Fruit fly (Drosophila melanogaster): Measurements from ENCODE around the gene CG15353.

The CG15353 gene

DNA sequence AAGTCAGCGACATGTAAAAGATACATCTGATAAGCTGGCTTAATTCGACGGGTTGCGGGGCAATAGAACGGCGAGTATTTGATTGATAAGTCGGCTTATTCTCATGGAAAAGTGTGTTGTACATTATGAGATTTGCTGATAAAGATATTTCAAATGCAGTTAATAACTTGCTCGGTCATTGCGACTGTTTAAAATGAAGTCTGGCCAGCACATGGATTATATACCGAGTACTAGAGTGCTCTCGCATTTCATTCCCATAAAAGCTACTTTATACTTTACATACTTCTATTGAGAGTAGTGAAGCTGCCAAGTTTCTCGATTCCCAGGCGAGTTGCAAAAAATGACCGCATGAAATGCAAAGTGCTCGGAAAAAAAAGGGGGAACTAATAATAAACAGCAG, 39.1 kb downstream of the CG15353 start:
- TF ChIP-seq ovo (GFP tag; optimal IDR thresholded peaks at IDR 0.05) (no peak), Crg-1 (GFP tag; optimal IDR thresholded peaks at IDR 0.05) (no peak), bab1 (GFP tag; optimal IDR thresholded peaks at IDR 0.05) (no peak), kay (GFP tag; ENCODE audit: borderline replicate concordance) (no peak), CG33017 (tag; optimal IDR thresholded peaks at IDR 0.05) (no peak), CG14711 (tag; optimal IDR thresholded peaks at IDR 0.05) (no peak), CG1620 (GFP tag; optimal IDR thresholded peaks at IDR 0.05) (no peak), Clk (GFP tag; optimal IDR thresholded peaks at IDR 0.05) (no peak), CG5204 (GFP tag; optimal IDR thresholded peaks at IDR 0.05) (no peak), Mnt (GFP tag; optimal IDR thresholded peaks at IDR 0.05) (no peak), toe (GFP tag; optimal IDR thresholded peaks at IDR 0.05) (no peak), CG11617 (GFP tag; optimal IDR thresholded peaks at IDR 0.05) (no peak), tj (GFP tag; optimal IDR thresholded peaks at IDR 0.05) (no peak), CG7101 (tag; optimal IDR thresholded peaks at IDR 0.05) (no peak), Hr96 (GFP tag; optimal IDR thresholded peaks at IDR 0.05) (no peak)

DNA sequence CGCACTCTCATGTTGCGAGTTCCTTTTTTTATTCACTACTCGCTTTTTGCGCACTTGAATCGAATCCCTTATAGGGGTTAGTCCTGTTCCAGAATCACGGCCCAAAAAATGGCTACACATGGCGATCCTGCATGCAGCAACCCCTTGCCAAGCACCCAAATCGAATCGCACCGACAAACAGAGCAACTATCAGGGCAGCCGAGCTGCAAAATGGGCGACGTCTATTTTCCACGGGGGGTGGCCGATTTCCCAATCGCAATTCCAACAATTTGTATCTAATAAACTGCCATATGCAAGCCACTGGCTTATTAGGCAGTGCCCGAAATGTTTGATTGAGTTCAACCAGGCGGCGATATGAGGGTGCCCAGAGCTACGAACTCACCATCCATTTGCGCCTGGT, 39.7 kb downstream of the CG15353 start:
- no peak for TF ChIP-seq Crg-1 (GFP tag; optimal IDR thresholded peaks at IDR 0.05)
- TF ChIP-seq Clk (GFP tag; optimal IDR thresholded peaks at IDR 0.05), result no peak
- TF ChIP-seq CG33017 (tag; optimal IDR thresholded peaks at IDR 0.05), result no peak
- no peak for TF ChIP-seq CG5204 (GFP tag; optimal IDR thresholded peaks at IDR 0.05)
- TF ChIP-seq kay (GFP tag; ENCODE audit: borderline replicate concordance), result no peak
- no peak for TF ChIP-seq CG1620 (GFP tag; optimal IDR thresholded peaks at IDR 0.05)
- TF ChIP-seq cic (GFP tag; optimal IDR thresholded peaks at IDR 0.05), result no peak
- no peak for TF ChIP-seq tj (GFP tag; optimal IDR thresholded peaks at IDR 0.05)
- no peak for TF ChIP-seq pad (GFP tag; optimal IDR thresholded peaks at IDR 0.05)
- TF ChIP-seq CG11617 (GFP tag; optimal IDR thresholded peaks at IDR 0.05), result no peak
- no peak for TF ChIP-seq toe (GFP tag; optimal IDR thresholded peaks at IDR 0.05)
- no peak for TF ChIP-seq CG12768 (GFP tag; optimal IDR thresholded peaks at IDR 0.05)

DNA sequence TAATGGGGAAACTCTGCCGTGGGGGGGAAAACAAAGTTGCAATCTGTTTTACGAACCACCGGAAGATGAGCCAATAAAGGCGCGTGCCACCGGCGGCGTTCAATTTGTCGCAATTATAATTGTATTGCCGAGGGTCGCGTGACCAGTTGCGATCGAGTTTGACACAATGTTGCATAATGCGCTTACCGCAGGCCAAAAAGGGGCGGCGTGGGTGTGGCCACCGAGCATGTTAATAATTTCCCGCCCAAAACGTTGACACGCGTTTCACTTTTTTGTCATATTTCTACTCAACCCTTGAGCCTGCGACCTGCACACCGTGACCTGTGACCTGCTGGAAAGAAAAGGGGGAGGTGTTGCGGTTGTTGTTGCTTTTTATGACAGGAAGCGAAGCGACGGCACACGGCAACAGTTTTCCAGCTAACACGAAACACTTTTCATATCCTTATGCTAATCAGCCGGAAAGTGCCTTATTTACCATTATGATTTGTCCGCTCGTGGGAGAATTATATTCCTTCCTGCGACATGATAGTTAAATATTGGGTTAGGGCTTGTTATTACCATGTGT, 45.0 kb downstream of the CG15353 start:
- TF ChIP-seq Crg-1 (GFP tag; optimal IDR thresholded peaks at IDR 0.05) (no peak), CG11617 (GFP tag; optimal IDR thresholded peaks at IDR 0.05) (no peak), ovo (GFP tag; optimal IDR thresholded peaks at IDR 0.05) (no peak), CG14711 (tag; optimal IDR thresholded peaks at IDR 0.05) (no peak), CG7045 (GFP tag; optimal IDR thresholded peaks at IDR 0.05) (no peak), bab1 (GFP tag; optimal IDR thresholded peaks at IDR 0.05) (no peak), pad (GFP tag; optimal IDR thresholded peaks at IDR 0.05) (no peak), CG1620 (GFP tag; optimal IDR thresholded peaks at IDR 0.05) (no peak), Clk (GFP tag; optimal IDR thresholded peaks at IDR 0.05) (no peak), cic (GFP tag; optimal IDR thresholded peaks at IDR 0.05) (no peak), CG33017 (tag; optimal IDR thresholded peaks at IDR 0.05) (no peak), CG7101 (tag; optimal IDR thresholded peaks at IDR 0.05) (no peak), tj (GFP tag; optimal IDR thresholded peaks at IDR 0.05) (no peak), CG5204 (GFP tag; optimal IDR thresholded peaks at IDR 0.05) (no peak), CG12768 (GFP tag; optimal IDR thresholded peaks at IDR 0.05) (no peak), kay (GFP tag; ENCODE audit: borderline replicate concordance) (no peak), Hr96 (GFP tag; optimal IDR thresholded peaks at IDR 0.05) (no peak), toe (GFP tag; optimal IDR thresholded peaks at IDR 0.05) (no peak)

DNA sequence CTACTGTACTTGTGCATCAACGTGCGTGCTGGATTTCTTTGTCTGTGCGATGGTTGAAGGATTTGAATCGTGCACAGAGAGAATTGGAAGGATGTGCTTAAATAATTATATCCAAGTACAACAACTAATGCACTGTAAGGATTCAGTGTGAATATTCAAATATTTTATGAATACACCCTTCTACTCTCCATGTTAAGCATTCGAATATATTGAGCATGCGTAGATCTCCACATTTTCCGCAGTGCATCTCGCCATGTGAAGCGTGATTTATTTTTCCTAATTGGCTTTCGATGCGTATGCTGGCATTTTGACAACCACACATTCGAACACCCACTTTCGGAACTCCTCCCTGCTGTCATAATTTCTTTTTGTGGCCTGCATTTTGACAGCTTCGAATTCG, 46.9 kb downstream of the CG15353 start:
- TF ChIP-seq ovo (GFP tag; optimal IDR thresholded peaks at IDR 0.05) (no peak), bab1 (GFP tag; optimal IDR thresholded peaks at IDR 0.05) (no peak), Crg-1 (GFP tag; optimal IDR thresholded peaks at IDR 0.05) (no peak), Mnt (GFP tag; optimal IDR thresholded peaks at IDR 0.05) (no peak), CG11617 (GFP tag; optimal IDR thresholded peaks at IDR 0.05) (no peak), CG1620 (GFP tag; optimal IDR thresholded peaks at IDR 0.05) (no peak), CG5204 (GFP tag; optimal IDR thresholded peaks at IDR 0.05) (no peak), pad (GFP tag; optimal IDR thresholded peaks at IDR 0.05) (no peak), toe (GFP tag; optimal IDR thresholded peaks at IDR 0.05) (no peak), CG33017 (tag; optimal IDR thresholded peaks at IDR 0.05) (no peak), CG14711 (tag; optimal IDR thresholded peaks at IDR 0.05) (no peak), cnc (optimal IDR thresholded peaks at IDR 0.05) (no peak), kay (GFP tag; ENCODE audit: borderline replicate concordance) (no peak), Clk (GFP tag; optimal IDR thresholded peaks at IDR 0.05) (no peak)

DNA sequence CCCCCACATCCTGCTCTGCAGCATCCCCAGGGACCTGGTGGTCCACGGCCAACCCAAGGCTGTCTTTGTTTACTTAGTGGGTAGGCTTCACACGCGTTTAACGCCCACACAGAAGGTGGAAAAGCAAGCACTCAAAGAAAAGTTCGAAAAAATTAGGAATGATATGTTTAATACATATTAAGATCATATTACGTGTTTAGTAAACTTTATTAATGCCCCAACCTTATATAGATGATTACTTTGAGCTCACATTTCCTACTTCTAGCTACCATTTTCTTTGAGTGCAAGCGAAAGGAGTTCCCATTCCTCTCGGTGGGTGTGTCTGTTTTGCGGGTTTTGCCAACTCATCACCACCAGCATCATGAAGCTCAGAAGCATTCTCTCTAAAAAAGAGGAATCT, 47.6 kb downstream of the CG15353 start:
- TF ChIP-seq ovo (GFP tag; optimal IDR thresholded peaks at IDR 0.05) (no peak), CG7101 (tag; optimal IDR thresholded peaks at IDR 0.05) (no peak), cnc (optimal IDR thresholded peaks at IDR 0.05) (no peak), CG33017 (tag; optimal IDR thresholded peaks at IDR 0.05) (no peak), CG5204 (GFP tag; optimal IDR thresholded peaks at IDR 0.05) (no peak), kay (GFP tag; ENCODE audit: borderline replicate concordance) (no peak), CG14711 (tag; optimal IDR thresholded peaks at IDR 0.05) (no peak), Mnt (GFP tag; optimal IDR thresholded peaks at IDR 0.05) (no peak), bab1 (GFP tag; optimal IDR thresholded peaks at IDR 0.05) (no peak), CG11617 (GFP tag; optimal IDR thresholded peaks at IDR 0.05) (no peak), toe (GFP tag; optimal IDR thresholded peaks at IDR 0.05) (no peak), CG7045 (GFP tag; optimal IDR thresholded peaks at IDR 0.05) (no peak), CG1620 (GFP tag; optimal IDR thresholded peaks at IDR 0.05) (no peak), Clk (GFP tag; optimal IDR thresholded peaks at IDR 0.05) (no peak), tj (GFP tag; optimal IDR thresholded peaks at IDR 0.05) (no peak), Crg-1 (GFP tag; optimal IDR thresholded peaks at IDR 0.05) (no peak), Hr96 (GFP tag; optimal IDR thresholded peaks at IDR 0.05) (no peak)
